Worm (Caenorhabditis elegans) whole organism, dauer: ENCODE data around the gene nhr-6.

Experiments
- unc-62 ChIP-seq: sonication (generic microtip); optimal IDR thresholded peaks from 2 replicates; lab custom pipeline; 2017; ENCODE audit warnings: missing biosample characterization, missing genetic modification reagents, missing genetic modification characterization

nhr-6 gene

DNA sequence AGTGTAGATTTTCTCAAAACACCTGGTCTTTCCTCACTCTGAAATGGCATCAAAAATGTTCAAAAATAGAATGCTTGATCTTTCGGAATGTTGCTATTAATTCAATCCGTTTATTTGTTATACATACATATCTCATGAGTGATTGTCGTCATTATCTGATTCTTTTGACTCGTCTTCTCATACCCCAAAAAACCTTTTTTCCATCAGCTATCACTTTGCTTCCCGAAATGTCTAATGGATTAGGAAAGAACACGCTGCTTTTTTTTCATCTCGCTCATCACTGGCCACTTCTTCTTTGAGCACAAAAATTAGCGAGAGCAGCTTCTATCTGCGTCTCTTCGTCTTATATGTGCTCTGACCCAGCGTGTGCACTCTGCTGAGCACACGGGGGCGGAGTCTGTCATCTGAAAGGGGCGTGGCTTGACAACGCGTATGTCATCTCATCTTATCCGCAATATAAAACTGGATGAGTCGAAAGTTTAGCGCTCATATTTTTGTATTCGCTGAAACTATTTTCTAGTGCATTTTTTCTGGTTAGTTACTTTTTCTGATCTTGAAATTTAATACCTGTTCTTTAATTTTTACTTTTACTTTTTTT lies 8.5 kb upstream of the nhr-6 start:
- no peak for TF ChIP-seq unc-62

ce11 chrIII:3566785-3567184 lies 6.6 kb upstream of the nhr-6 start:
- TF ChIP-seq unc-62: no peak

DNA sequence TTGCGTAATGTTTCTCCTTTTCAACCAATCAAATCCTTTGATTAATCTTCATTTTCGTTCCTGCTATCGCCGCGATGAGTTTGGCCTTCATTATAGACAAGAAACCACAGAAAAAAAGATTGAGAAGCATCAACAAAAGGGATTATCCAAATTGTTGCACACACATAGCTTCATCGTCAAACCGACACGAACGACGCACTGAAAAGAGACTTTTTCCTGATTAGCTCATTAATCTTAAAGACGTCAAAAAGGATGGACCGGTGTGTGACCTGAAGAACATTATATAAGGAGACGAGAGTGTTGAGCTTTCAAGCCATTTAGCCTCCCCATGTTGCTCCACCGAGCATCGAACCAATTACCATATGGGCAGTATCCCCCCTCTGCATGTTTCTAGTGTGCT lies 3.6 kb upstream of the nhr-6 start:
- TF ChIP-seq unc-62: no peak

DNA sequence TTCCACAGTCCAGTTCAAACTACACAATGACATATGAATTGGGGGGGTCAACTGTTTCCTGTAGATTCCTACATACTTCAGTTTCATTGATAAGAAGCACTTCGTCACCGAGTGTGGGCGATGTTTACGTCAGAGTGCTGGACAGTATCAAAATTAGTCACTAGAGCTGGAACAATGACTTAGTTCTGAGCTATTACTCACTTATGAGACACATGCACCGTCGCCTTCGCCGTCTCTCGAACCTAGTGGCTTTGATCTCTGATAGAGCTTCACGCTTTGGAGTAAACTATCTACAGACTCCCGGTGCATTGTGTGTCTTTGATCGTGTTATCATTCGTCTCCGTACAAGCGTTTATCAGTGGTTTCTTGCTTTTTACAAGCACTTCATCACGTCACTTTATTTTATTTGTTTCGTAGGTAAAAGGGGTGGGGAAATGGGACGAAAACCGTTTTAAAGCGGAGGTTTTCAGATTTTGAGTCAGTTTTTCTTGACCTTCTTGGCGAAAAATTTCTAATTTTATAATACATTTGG lies 1.9 kb upstream of the nhr-6 start:
- TF ChIP-seq unc-62: no peak

DNA sequence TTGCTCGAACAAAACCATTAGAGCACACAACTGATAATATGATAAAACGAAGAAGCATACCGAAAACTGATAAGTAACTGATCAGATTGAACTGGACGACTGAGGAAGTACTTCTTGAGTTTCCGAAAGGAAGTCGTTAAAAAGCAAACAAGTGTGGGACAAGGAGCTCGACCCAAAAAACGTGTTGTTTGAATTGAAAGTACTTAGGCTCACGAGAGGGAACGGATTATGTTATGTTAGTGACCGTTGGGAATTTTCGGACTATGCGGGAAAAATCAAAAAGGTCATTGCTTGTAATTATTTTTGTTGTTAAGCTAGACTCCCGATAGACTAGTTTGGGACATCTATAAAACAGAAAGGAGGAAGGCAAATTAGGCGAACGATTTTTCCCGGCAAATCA lies 8.3 kb downstream of the nhr-6 start, which contains the start of gene C48D5.3:
C48D5.3 (minus strand) TSS at position 101 of the 400 bp plus-strand sequence.
- no peak for TF ChIP-seq unc-62

DNA sequence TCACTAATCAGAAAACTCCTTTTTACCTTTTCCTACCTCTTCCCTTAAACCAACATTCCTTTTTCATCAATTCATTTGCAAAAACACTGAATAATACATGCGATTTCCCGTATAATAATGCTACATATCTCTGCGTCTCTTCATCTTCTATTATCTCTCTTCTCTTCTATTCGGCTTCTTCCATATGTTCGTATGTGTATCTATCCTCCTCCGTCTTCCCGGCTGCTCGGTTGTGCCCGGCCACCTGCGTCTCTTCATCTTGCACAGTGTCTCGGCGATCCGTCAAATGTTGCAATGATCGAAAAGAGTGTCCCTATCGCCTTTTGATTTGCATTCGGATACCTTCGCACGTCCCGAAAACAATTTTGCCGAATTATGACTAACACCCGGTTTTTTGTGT lies 10.0 kb downstream of the nhr-6 start:
- TF ChIP-seq unc-62: no peak

DNA sequence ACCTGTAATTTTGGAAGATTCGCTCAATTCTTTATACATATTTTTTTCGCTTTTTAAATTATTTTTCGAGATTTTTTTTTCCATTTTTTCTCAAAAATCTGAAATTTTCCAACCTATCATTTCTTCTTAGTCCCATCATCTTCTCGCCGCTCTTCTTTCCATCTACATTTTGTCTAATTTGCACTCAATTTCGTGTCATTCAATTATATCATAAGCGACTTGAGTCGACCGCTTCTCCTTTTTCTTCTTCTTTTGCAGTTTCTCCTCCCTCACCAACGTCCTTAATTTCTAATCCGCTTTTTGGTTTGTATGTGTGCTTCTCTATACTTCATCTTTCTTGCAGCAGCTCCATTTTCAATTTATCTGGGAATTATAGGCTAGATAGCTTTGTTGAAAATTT lies 14.8 kb downstream of the nhr-6 start:
- no peak for TF ChIP-seq unc-62

DNA sequence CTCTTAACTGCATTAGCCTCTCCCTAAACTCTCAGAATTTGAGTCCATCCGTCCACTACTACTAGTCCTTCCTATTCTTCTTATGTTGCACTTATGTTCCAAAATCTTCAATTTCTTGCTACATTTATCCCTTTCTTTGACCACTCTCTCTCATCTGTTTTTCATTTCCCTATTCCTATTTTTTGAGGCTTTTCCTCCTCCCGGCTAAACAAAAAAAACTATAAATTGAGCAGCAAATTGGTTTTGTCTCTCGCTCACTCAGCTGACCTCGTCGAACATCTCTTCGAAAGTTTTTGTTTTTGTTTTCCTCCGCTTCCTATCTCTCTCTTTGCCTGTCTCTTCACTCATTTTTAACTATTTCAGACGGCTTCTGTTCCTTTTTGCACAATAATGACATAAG lies 17.0 kb downstream of the nhr-6 start, which contains the start of gene ptp-1:
ptp-1 (plus strand) TSS at position 358 of the 400 bp plus-strand sequence.
- TF ChIP-seq unc-62: no peak

DNA sequence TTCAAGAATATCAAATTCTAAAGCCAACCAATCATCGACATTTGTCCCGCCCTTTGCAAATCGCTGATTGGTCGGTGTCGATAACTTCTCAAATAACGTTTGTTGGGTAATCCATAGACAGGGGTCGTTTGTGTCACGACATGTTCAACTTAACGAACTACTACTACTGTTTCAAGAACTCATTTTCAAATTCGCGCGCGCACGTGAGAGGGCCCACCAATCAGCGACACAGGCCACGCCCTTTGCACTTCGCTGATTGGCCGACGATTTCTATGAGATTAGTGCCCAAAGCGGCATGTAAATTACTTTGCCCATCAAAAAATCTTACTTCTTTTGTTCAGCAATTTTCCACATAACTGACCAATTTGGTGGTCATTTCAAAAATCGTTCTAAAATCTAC lies 21.3 kb downstream of the nhr-6 start:
- no peak for TF ChIP-seq unc-62

DNA sequence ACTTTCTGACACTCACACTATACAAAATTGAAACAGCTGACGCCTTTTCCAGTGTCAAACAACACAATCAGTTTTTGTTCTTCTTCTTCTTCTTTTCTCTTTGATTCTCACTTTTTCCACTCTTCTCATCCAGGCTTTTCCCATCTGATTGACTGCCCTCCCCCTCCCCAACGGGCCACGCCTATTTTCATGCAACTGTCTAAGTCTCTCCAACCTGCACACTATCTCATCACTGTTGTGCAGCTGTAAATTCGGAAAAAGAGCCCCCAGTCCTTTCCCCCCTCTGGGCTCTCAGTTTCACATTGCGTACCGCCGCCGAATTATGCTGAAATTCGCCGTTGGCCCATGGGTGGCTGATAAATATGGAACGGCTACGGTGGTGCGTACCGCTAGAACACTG lies 27.9 kb downstream of the nhr-6 start:
- TF ChIP-seq unc-62: no peak

- no peak for TF ChIP-seq unc-62
Measured at ce11 chrIII:3605681-3606080, 32.3 kb downstream of the nhr-6 start.

ce11 chrIII:3612387-3612786 lies 39.0 kb downstream of the nhr-6 start:
- no peak for TF ChIP-seq unc-62

- TF ChIP-seq unc-62: no peak
Measured at ce11 chrIII:3612882-3613479, 39.6 kb downstream of the nhr-6 start.

- TF ChIP-seq unc-62: no peak
Measured at ce11 chrIII:3619621-3620261, 46.4 kb downstream of the nhr-6 start.

ce11 chrIII:3620652-3621051 lies 47.3 kb downstream of the nhr-6 start:
- no peak for TF ChIP-seq unc-62

DNA sequence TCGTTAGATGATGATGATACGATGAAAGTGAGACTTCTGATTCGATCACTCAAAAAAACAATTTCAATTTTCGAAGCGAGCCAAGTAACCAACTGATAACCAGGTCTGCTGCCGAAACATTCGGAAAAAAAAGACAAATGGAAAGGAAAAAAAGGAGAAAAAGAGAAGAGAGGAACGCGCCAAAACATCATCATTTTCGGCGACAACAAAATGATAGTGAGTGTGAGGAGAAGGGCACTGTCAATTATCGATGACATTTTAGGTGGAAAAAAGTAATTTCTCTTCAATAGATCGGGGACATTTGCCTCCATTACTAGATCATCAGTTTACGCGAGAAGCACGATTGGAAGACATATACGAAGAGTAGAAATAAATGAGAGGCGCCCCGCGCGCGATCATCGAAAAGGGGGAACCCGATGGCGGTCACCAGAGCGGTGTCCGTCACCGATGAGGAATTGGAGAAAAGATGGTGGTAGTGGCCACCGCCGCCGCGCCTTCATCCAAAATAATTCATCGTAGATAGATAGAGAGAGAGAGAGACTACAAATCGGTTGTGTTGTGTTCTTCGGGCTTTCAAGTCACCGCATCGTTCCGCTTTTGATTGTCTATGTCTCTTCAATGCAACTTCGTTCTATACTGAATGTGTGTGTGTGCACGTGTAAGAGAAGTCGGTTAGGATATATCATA lies 48.0 kb downstream of the nhr-6 start:
- TF ChIP-seq unc-62: no peak

DNA sequence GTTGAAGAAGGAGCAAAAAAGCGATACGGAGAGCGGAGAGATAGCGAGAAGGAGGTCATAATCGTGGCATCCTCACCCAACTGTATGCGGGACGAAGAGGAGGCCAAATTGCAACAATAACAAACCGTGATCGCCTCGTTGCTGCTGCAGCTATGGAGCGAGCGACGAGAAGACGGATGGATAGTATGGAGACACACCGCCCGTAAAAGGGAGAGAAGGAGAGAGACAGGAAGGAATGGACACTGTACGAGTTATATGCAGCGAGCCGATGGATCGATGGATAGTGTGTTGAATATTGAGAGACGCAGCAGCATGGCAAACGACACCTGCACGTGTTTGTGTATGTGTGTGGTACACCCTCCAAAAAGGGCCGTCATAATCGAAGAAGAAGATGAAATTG lies 50.4 kb downstream of the nhr-6 start:
- TF ChIP-seq unc-62: no peak
